Fruit fly (Drosophila melanogaster) S2 (cell line): ENCODE results near the gene CG9257.

Source experiments
- CG8478 ChIP-seq: fragments of >200 bp; optimal IDR thresholded peaks from 2 replicates; lab custom pipeline; 2018
- CTCF ChIP-seq, 2 experiments: fragments of >200 bp; optimal IDR thresholded peaks; 2 replicates each; lab custom pipeline; 2018

DNA sequence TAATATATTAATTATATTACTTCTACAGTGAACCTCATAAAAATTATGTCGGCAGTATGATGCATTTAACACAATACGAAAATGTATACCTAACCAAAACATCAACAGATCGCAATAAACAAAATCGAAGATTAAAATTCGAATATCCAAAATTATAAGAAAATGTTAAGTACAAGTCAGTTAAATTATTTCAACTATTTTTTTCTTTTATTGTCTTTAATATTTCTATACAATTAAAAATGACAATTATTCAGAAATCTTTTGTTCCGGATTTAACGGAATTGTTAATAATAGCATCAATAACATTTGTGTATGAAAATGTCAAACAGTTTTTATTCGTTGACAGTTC is 39.9 kb downstream of the CG9257 start:
- no peak for TF ChIP-seq CG8478 (lab: Kevin White, UChicago)
- TF ChIP-seq CTCF (optimal IDR thresholded peaks at IDR 0.05; lab: Kevin White, UChicago) = no peak
